Worm (Caenorhabditis elegans): ENCODE results near the gene Y54G2A.13.

The Y54G2A.13 gene

DNA sequence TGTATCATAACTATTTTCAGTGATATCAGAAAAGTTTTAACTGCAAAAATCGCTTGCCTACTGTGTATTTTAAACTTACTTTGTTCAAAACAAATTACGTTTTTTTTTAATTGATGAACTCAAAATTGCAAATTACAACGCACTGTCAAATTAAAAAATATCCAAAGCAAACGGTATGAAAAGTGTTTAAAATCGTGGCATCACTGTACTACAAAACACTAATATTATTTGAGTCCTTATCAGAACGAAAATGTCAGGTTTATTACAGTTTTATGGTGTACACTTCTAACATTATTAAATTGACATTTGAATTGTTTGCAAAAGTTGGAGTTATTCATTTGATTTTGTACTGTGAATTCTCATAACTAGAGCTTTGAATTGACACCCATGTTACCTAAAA lies 21.7 kb upstream of the Y54G2A.13 start, which contains the start of gene clec-83:
TSS of gene clec-83 (minus strand) at position 213 of the 400 bp plus-strand sequence.
- no peak for TF ChIP-seq eyg-1 (tag; optimal IDR thresholded peaks at IDR 0.05)
- no peak for TF ChIP-seq pros-1 (tag; optimal IDR thresholded peaks at IDR 0.05)
- no peak for TF ChIP-seq madf-2 (tag; optimal IDR thresholded peaks at IDR 0.05)
- TF ChIP-seq ceh-34 (tag; optimal IDR thresholded peaks at IDR 0.05) = no peak
- TF ChIP-seq ztf-16 (tag; optimal IDR thresholded peaks at IDR 0.05) = no peak
- no peak for TF ChIP-seq fax-1 (tag; optimal IDR thresholded peaks at IDR 0.05)
- no peak for TF ChIP-seq ets-4 (tag; optimal IDR thresholded peaks at IDR 0.05)
- no peak for TF ChIP-seq hlh-30 (tag; optimal IDR thresholded peaks at IDR 0.05; ENCODE audit: insufficient read depth)
- TF ChIP-seq ceh-48 (tag; optimal IDR thresholded peaks at IDR 0.05) = no peak
- TF ChIP-seq ceh-6 (GFP tag; optimal IDR thresholded peaks at IDR 0.05) = no peak

DNA sequence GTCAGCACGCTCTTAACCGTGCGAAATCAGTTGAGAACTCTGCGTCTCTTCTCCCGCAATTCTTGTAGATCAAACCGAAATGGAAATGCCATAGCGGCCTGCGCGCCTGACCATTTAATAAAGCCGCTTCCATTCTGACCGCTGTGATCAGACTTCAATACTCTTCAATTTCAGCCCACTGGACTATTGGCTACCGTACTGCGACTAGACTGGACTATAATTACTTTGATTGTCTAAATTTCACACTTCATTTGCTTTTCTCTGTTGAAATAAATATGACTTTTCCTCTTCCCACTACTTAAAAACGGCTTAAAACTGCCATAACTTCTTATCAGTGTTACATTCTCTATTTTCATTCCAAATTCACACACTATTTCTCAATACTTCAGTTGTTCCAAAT lies 18.8 kb upstream of the Y54G2A.13 start, which contains the start of gene Y54G2A.7:
TSS of gene Y54G2A.7 (plus strand) at position 301 of the 400 bp plus-strand sequence.
- no peak for TF ChIP-seq hlh-30 (tag; optimal IDR thresholded peaks at IDR 0.05; ENCODE audit: insufficient read depth)
- no peak for TF ChIP-seq ceh-30 (tag; optimal IDR thresholded peaks at IDR 0.05)
- TF ChIP-seq pax-1 (tag; optimal IDR thresholded peaks at IDR 0.05) = no peak
- TF ChIP-seq fax-1 (tag; optimal IDR thresholded peaks at IDR 0.05) = no peak
- TF ChIP-seq K02D7.2 (tag; optimal IDR thresholded peaks at IDR 0.05) = no peak
- TF ChIP-seq ref-2 (tag; optimal IDR thresholded peaks at IDR 0.05) = no peak
- TF ChIP-seq hlh-6 (tag; optimal IDR thresholded peaks at IDR 0.05) = no peak
- TF ChIP-seq tbx-7 (tag; optimal IDR thresholded peaks at IDR 0.05) = no peak
- no peak for TF ChIP-seq pat-9 (tag; optimal IDR thresholded peaks at IDR 0.05)
- no peak for TF ChIP-seq nhr-11 (tag; optimal IDR thresholded peaks at IDR 0.05)
- no peak for TF ChIP-seq ceh-14 (tag; optimal IDR thresholded peaks at IDR 0.05)
- no peak for TF ChIP-seq sdc-2 (tag; optimal IDR thresholded peaks at IDR 0.05)
- no peak for TF ChIP-seq C08G9.2 (tag; optimal IDR thresholded peaks at IDR 0.05)
- TF ChIP-seq ceh-19 (GFP tag; optimal IDR thresholded peaks at IDR 0.05) = no peak

DNA sequence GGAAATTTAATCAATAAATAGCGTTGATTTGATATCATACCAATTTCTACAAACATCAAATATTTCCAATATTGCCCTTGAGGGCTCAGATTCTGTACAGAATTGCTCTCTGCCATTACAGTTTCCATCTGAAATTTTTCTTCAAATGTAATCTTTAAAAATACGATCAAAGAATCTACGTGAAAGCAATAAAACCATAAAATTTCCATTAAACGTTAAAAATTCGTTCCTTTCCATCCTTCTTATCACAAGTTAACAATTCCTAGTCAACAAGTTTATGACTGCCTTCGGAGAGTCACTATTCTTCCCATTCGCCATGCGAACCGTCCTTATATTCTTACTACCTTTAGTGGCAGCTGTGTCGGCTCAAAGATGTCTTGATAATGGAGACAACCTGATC lies 15.8 kb upstream of the Y54G2A.13 start, which contains the start of gene clec-82:
TSS of gene clec-82 (plus strand) at position 301 of the 400 bp plus-strand sequence.
- TF ChIP-seq ceh-30 (tag; optimal IDR thresholded peaks at IDR 0.05) (no peak), hlh-6 (tag; optimal IDR thresholded peaks at IDR 0.05) (no peak), rnt-1 (tag; optimal IDR thresholded peaks at IDR 0.05) (no peak), lin-11 (tag; optimal IDR thresholded peaks at IDR 0.05) (no peak), nhr-232 (tag; optimal IDR thresholded peaks at IDR 0.05) (no peak), unc-55 (GFP tag; optimal IDR thresholded peaks at IDR 0.05) (no peak), dve-1 (tag; optimal IDR thresholded peaks at IDR 0.05) (no peak), ama-1 (optimal IDR thresholded peaks at IDR 0.05) (no peak), syd-9 (tag; optimal IDR thresholded peaks at IDR 0.05) (no peak), nfya-1 (tag; optimal IDR thresholded peaks at IDR 0.05) (no peak), che-1 (tag; optimal IDR thresholded peaks at IDR 0.05) (no peak), ttx-3 (tag; optimal IDR thresholded peaks at IDR 0.05) (no peak)

DNA sequence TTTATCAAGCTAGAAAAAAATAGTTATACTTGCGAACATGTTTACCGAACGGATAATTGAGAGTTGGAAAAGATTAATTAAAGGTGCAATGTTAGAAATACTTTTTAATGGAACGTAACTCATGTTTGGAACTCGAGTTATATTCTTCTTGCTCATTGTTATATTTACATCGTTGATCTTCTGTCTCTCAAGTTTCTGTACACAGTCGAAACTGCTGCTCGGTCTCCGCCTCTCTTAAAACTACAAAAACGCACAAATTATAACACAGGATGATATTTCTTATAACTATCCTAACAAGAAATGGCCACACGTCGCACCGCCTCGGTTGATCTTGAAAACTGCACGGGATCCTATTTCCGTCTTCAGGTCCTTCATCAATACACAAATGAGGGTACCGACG lies 15.0 kb upstream of the Y54G2A.13 start, which contains the start of gene pudl-2:
TSS of gene pudl-2 (plus strand) at position 301 of the 400 bp plus-strand sequence.
- no peak for TF ChIP-seq ahr-1 (tag; optimal IDR thresholded peaks at IDR 0.05)
- no peak for TF ChIP-seq ets-4 (tag; optimal IDR thresholded peaks at IDR 0.05)
- TF ChIP-seq gmeb-2 (tag; optimal IDR thresholded peaks at IDR 0.05) = no peak
- no peak for TF ChIP-seq ceh-24 (tag; optimal IDR thresholded peaks at IDR 0.05)
- no peak for TF ChIP-seq pat-9 (tag; optimal IDR thresholded peaks at IDR 0.05)

DNA sequence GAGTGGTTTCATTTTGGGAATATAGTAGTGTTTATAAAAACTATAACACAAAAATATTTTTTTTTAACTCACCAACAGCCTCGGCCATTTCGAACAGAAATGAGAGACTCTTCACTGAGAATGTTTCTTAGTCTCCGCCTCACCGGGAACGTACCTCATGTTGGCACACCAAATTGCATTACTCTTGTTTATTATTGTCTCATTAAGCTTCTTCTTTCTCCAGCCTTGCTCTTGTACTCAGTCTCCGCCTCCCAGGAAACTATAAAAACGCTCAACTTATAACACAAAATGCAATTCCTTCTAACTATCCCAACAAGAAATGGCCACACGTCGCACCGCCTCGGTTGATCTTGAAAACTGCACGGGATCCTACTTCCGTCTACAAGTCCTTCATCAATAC lies 13.1 kb upstream of the Y54G2A.13 start, which contains the start of the genes Y54G2A.48 and pudl-1:
TSS of gene Y54G2A.48 (minus strand) at position 101 of the 400 bp plus-strand sequence.
TSS of gene pudl-1 (plus strand) at position 320 of the 400 bp plus-strand sequence.
- no peak for TF ChIP-seq rnt-1 (tag; optimal IDR thresholded peaks at IDR 0.05)
- TF ChIP-seq gmeb-2 (tag; optimal IDR thresholded peaks at IDR 0.05) = no peak
- no peak for TF ChIP-seq eyg-1 (tag; optimal IDR thresholded peaks at IDR 0.05)
- no peak for TF ChIP-seq lin-11 (tag; optimal IDR thresholded peaks at IDR 0.05)
- TF ChIP-seq ceh-2 (tag; optimal IDR thresholded peaks at IDR 0.05) = no peak
- TF ChIP-seq elt-4 (tag; optimal IDR thresholded peaks at IDR 0.05) = no peak
- no peak for TF ChIP-seq pax-1 (tag; optimal IDR thresholded peaks at IDR 0.05)
- TF ChIP-seq ceh-45 (GFP tag; IDR thresholded peaks at IDR 0.05) = no peak
- no peak for TF ChIP-seq nhr-232 (tag; optimal IDR thresholded peaks at IDR 0.05)
- no peak for TF ChIP-seq unc-42 (tag; optimal IDR thresholded peaks at IDR 0.05)
- no peak for TF ChIP-seq F13H6.1 (tag; optimal IDR thresholded peaks at IDR 0.05)
- no peak for TF ChIP-seq fkh-6 (tag; optimal IDR thresholded peaks at IDR 0.05)
- no peak for TF ChIP-seq fkh-10 (GFP tag; optimal IDR thresholded peaks at IDR 0.05)
- TF ChIP-seq pat-9 (tag; optimal IDR thresholded peaks at IDR 0.05) = no peak
- TF ChIP-seq lim-6 (tag; optimal IDR thresholded peaks at IDR 0.05) = no peak
